Fruit fly (Drosophila melanogaster): Measurements from ENCODE around the gene CG31441.

The CG31441 gene

DNA sequence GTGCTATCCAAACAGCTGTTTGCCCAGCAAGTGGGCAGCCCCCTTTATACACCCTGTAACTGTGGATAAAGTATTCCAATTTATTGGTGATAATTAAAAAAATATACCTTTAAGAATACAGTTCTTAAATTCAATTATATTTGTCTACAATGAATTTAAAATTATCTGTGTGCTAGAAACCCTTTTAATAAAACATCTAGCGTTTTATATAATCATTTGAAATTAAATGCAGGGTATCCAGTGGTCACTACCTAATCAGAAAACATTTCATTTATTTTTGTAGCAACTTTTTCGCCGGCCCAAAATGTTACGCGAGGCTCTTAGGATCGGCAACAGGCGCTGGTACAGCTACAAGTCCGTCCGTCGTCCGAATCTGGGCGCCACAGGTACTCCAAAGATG lies 9.6 kb upstream of the CG31441 start, which contains the start of gene CG17726 (continued):
- peak; percentile 97 for TF ChIP-seq sim (GFP tag; IDR thresholded peaks at IDR 0.05)
- TF ChIP-seq wek (GFP tag; optimal IDR thresholded peaks at IDR 0.05) = peak; percentile 79
- TF ChIP-seq Fer3 (tag; optimal IDR thresholded peaks at IDR 0.05) = peak; percentile 98
- TF ChIP-seq slp2 (GFP tag; optimal IDR thresholded peaks at IDR 0.05) = peak; percentile 84
- TF ChIP-seq stwl (tag; optimal IDR thresholded peaks at IDR 0.05) = peak; percentile 80
- TF ChIP-seq Dad (GFP tag; optimal IDR thresholded peaks at IDR 0.05) = peak; percentile 84
- TF ChIP-seq CG16863 (GFP tag; optimal IDR thresholded peaks at IDR 0.05) = peak; percentile 90
- TF ChIP-seq bigmax (GFP tag; optimal IDR thresholded peaks at IDR 0.05) = no peak
- no peak for TF ChIP-seq CG5180 (GFP tag; optimal IDR thresholded peaks at IDR 0.05)
- peak; percentile 98 for TF ChIP-seq slbo (GFP tag; IDR thresholded peaks at IDR 0.05)
- peak; percentile 44 for TF ChIP-seq ftz-f1 (GFP tag; optimal IDR thresholded peaks at IDR 0.05)
- peak; percentile 98 for TF ChIP-seq CG18262 (tag; optimal IDR thresholded peaks at IDR 0.05)
- peak; percentile 98 for TF ChIP-seq ase (GFP tag; IDR thresholded peaks at IDR 0.05)
- TF ChIP-seq MTF-1 (GFP tag; optimal IDR thresholded peaks at IDR 0.05; ENCODE audit: borderline replicate concordance) = peak; percentile 92
- TF ChIP-seq CG1792 (GFP tag; optimal IDR thresholded peaks at IDR 0.05) = peak; percentile 62
- peak; percentile 98 for TF ChIP-seq CG2678 (tag; optimal IDR thresholded peaks at IDR 0.05)
- peak; percentile 87 for TF ChIP-seq CG8944 (GFP tag; optimal IDR thresholded peaks at IDR 0.05)
- TF ChIP-seq cas (GFP tag; IDR thresholded peaks at IDR 0.05) = peak; percentile 96
- TF ChIP-seq da (GFP tag; optimal IDR thresholded peaks at IDR 0.05) = peak; percentile 88
- peak; percentile 90 for TF ChIP-seq mam (GFP tag; optimal IDR thresholded peaks at IDR 0.05)
- peak; percentile 96 for TF ChIP-seq CG15696 (tag; optimal IDR thresholded peaks at IDR 0.05)
- no peak for TF ChIP-seq CG8478 (optimal IDR thresholded peaks at IDR 0.05)
- TF ChIP-seq az2 (GFP tag; optimal IDR thresholded peaks at IDR 0.05) = peak; percentile 98
- TF ChIP-seq bowl (GFP tag; IDR thresholded peaks at IDR 0.05) = peak; percentile 96
- TF ChIP-seq Mes4 (GFP tag; optimal IDR thresholded peaks at IDR 0.05) = peak; percentile 89
- TF ChIP-seq CG7987 (GFP tag; optimal IDR thresholded peaks at IDR 0.05) = peak; percentile 65
- TF ChIP-seq her (GFP tag; optimal IDR thresholded peaks at IDR 0.05) = peak; percentile 70
- peak; percentile 67 for TF ChIP-seq CG33213 (GFP tag; optimal IDR thresholded peaks at IDR 0.05)
- TF ChIP-seq CG14441 (GFP tag; IDR thresholded peaks at IDR 0.05) = peak; percentile 97
- TF ChIP-seq Dp (GFP tag; optimal IDR thresholded peaks at IDR 0.05) = peak; percentile 19
- peak; percentile 68 for TF ChIP-seq en (GFP tag; optimal IDR thresholded peaks at IDR 0.05)
- peak; percentile 96 for TF ChIP-seq twi (tag; optimal IDR thresholded peaks at IDR 0.05)
- peak; percentile 80 for TF ChIP-seq gro (GFP tag; optimal IDR thresholded peaks at IDR 0.05)
- peak; percentile 86 for TF ChIP-seq Atf3 (GFP tag; optimal IDR thresholded peaks at IDR 0.05)
- peak; percentile 92 for TF ChIP-seq sd (tag; optimal IDR thresholded peaks at IDR 0.05)
- peak; percentile 96 for TF ChIP-seq wdn (GFP tag; IDR thresholded peaks at IDR 0.05)
- peak; percentile 94 for TF ChIP-seq cato (GFP tag; optimal IDR thresholded peaks at IDR 0.05; ENCODE audit: borderline replicate concordance)
- peak; percentile 98 for TF ChIP-seq zen (tag; optimal IDR thresholded peaks at IDR 0.05)
- TF ChIP-seq CG4282 (GFP tag; optimal IDR thresholded peaks at IDR 0.05) = peak; percentile 13
- peak; percentile 96 for TF ChIP-seq CG10462 (GFP tag; optimal IDR thresholded peaks at IDR 0.05)
- TF ChIP-seq Lpt (GFP tag; optimal IDR thresholded peaks at IDR 0.05) = no peak
- TF ChIP-seq CG12071 (GFP tag; optimal IDR thresholded peaks at IDR 0.05) = peak; percentile 90
- peak; percentile 87 for TF ChIP-seq pho (GFP tag; optimal IDR thresholded peaks at IDR 0.05)
- TF ChIP-seq lov (optimal IDR thresholded peaks at IDR 0.05) = no peak
- TF ChIP-seq lov (GFP tag; IDR thresholded peaks at IDR 0.05) = peak; percentile 98
- peak; percentile 91 for TF ChIP-seq HHEX (GFP tag; optimal IDR thresholded peaks at IDR 0.05)
- TF ChIP-seq pum (GFP tag; optimal IDR thresholded peaks at IDR 0.05) = peak; percentile 88
- TF ChIP-seq caup (GFP tag; optimal IDR thresholded peaks at IDR 0.05; ENCODE audit: severe bottlenecking) = peak; percentile 90
- TF ChIP-seq CG15011 (GFP tag; optimal IDR thresholded peaks at IDR 0.05) = no peak
- peak; percentile 98 for TF ChIP-seq dysf (GFP tag; IDR thresholded peaks at IDR 0.05)
- peak; percentile 92 for TF ChIP-seq CG7745 (tag; optimal IDR thresholded peaks at IDR 0.05)
- TF ChIP-seq Abd-B (GFP tag; optimal IDR thresholded peaks at IDR 0.05) = peak; percentile 94

All from whole organism, embryonic.